Worm (Caenorhabditis elegans) whole organism, L1 larva: ENCODE results near the gene srh-213.
"Not testable (repeated sequence)": the region's sequence is repeated elsewhere in the genome, so short reads cannot be mapped to it uniquely, and the experiment has no call there.

Experiments used
- ama-1 ChIP-seq: fragments of 150-350 bp; optimal IDR thresholded peaks from 2 replicates; lab custom pipeline; 2014
- jun-1 ChIP-seq: fragments of 150-350 bp; optimal IDR thresholded peaks from 2 replicates; lab custom pipeline; 2014; ENCODE audit warnings: missing biosample characterization, missing genetic modification reagents, missing genetic modification characterization
- lin-13 ChIP-seq: fragments of 150-350 bp; optimal IDR thresholded peaks from 2 replicates; lab custom pipeline; 2014; ENCODE audit warnings: missing biosample characterization, missing genetic modification reagents, missing genetic modification characterization
- lsy-2 ChIP-seq, 2 experiments: fragments of 150-350 bp; optimal IDR thresholded peaks; 2 replicates each; lab custom pipeline; 2014; ENCODE audit warnings: missing biosample characterization in 2 of 2, missing genetic modification characterization in 2 of 2
- pqm-1 ChIP-seq: sonication (generic microtip); optimal IDR thresholded peaks from 3 replicates; lab custom pipeline; 2017; ENCODE audit warnings: missing biosample characterization, missing genetic modification characterization
- rnt-1 ChIP-seq: sonication (generic microtip); optimal IDR thresholded peaks from 2 replicates; lab custom pipeline; 2016; ENCODE audit warnings: mild to moderate bottlenecking, missing genetic modification characterization, moderate library complexity, missing compliant biosample characterization
- skn-1 ChIP-seq: fragments of 150-350 bp; optimal IDR thresholded peaks from 2 replicates; lab custom pipeline; 2014; ENCODE audit warnings: missing biosample characterization, missing genetic modification characterization
- snpc-4 ChIP-seq: fragments of 150-350 bp; optimal IDR thresholded peaks from 2 replicates; lab custom pipeline; 2014; ENCODE audit warnings: missing biosample characterization, missing genetic modification characterization
- zag-1 ChIP-seq: fragments of 150-350 bp; optimal IDR thresholded peaks from 2 replicates; lab custom pipeline; 2014; ENCODE audit warnings: missing biosample characterization, missing genetic modification characterization

DNA sequence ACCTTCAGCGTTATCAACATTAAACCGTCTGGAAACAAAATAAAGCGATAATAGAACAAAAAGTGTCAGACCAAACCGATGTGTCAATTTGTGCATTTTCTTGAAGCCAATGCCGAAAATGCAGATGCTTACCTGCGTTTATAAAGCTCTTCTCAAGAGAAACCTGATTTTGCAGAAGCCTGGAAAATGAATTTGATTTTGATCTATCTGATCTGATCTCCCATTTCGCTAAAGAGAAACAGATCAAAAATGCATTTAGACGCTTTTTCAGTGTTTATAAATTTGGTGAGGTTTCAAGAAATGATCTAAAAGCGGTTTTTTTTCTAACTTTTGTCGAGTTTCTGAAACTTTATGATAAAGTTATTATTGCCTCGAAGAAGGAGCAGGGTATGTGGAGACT lies 32.0 kb downstream of the srh-213 start, which contains the start of gene T24A6.16:
- not testable (repeated sequence) for TF ChIP-seq ama-1 (lab: Kevin White, UChicago); pqm-1 (tag; lab: Kevin White, UChicago); jun-1 (tag; lab: Kevin White, UChicago); rnt-1 (tag; lab: Kevin White, UChicago); lin-13; zag-1 (tag; lab: Kevin White, UChicago); lsy-2 (tag; optimal IDR thresholded peaks at IDR 0.05; lab: Kevin White, UChicago); skn-1; snpc-4 (tag; lab: Kevin White, UChicago)
